Worm (Caenorhabditis elegans) whole organism, L1 larva: ENCODE data around the gene Y38C1AA.1.
A peak's percentile ranks its signal among the peaks of the same experiment; 100 is the strongest.

Experiments
- C16A3.4 ChIP-seq: fragments of 150-350 bp; optimal IDR thresholded peaks from 2 replicates; lab custom pipeline; 2014; ENCODE audit warnings: missing biosample characterization, missing genetic modification characterization
- C34B4.2 ChIP-seq: sonication (generic microtip); optimal IDR thresholded peaks from 2 replicates; lab custom pipeline; 2017; ENCODE audit warnings: mild to moderate bottlenecking, missing genetic modification characterization, missing compliant biosample characterization
- F16B12.6 ChIP-seq: fragments of 150-350 bp; optimal IDR thresholded peaks from 2 replicates; lab custom pipeline; 2014; ENCODE audit warnings: missing biosample characterization, missing genetic modification characterization
- aha-1 ChIP-seq: fragments of 150-350 bp; optimal IDR thresholded peaks from 2 replicates; lab custom pipeline; 2014; ENCODE audit warnings: missing biosample characterization, missing genetic modification characterization
- aly-2 ChIP-seq: fragments of 150-350 bp; optimal IDR thresholded peaks from 2 replicates; lab custom pipeline; 2014; ENCODE audit warnings: missing biosample characterization, missing genetic modification characterization
- blmp-1 ChIP-seq: fragments of 150-350 bp; optimal IDR thresholded peaks from 2 replicates; lab custom pipeline; 2014; ENCODE audit warnings: missing biosample characterization, missing genetic modification characterization
- ceh-63 ChIP-seq: fragments of 200-800 bp; sonication (Bioruptor generic); optimal IDR thresholded peaks from 2 replicates; lab custom pipeline; 2018; ENCODE audit warnings: mild to moderate bottlenecking, missing genetic modification characterization, missing compliant biosample characterization
- ceh-8 ChIP-seq: fragments of 200-800 bp; sonication (Bioruptor generic); optimal IDR thresholded peaks from 2 replicates; lab custom pipeline; 2018; ENCODE audit warnings: mild to moderate bottlenecking, missing genetic modification characterization, moderate library complexity, missing compliant biosample characterization
- ceh-88 ChIP-seq: fragments of 200-800 bp; sonication (Bioruptor generic); IDR thresholded peaks from 2 replicates; pipeline ENCODE4 v1.3.6; 2022; ENCODE audit warnings: missing genetic modification characterization, missing compliant biosample characterization
- ceh-90 ChIP-seq: sonication (generic microtip); optimal IDR thresholded peaks from 2 replicates; lab custom pipeline; 2016; ENCODE audit warnings: missing genetic modification characterization, missing compliant biosample characterization
- efl-1 ChIP-seq, 4 experiments: fragments of 150-350 bp; optimal IDR thresholded peaks in 3 of 4; peaks in 1 of 4; 1 replicate in 1 of 4; 2 replicates in 3 of 4; lab custom pipeline; 2014; ENCODE audit warnings: missing biosample characterization in 2 of 4, missing genetic modification characterization in 2 of 4, missing genetic modification reagents in 2 of 4
- egl-13 ChIP-seq: sonication (generic microtip); optimal IDR thresholded peaks from 2 replicates; lab custom pipeline; 2016; ENCODE audit warnings: missing genotype, missing genetic modification reagents, missing genetic modification characterization, missing compliant biosample characterization
- elt-2 ChIP-seq: sonication (generic microtip); optimal IDR thresholded peaks from 2 replicates; lab custom pipeline; 2016; ENCODE audit warnings: missing genetic modification characterization, mild to moderate bottlenecking, inconsistent platforms, missing compliant biosample characterization, missing genetic modification reagents
- fkh-10 ChIP-seq: sonication (generic microtip); optimal IDR thresholded peaks from 2 replicates; lab custom pipeline; 2017; ENCODE audit warnings: missing biosample characterization, missing genetic modification reagents, missing genetic modification characterization
- fkh-8 ChIP-seq: sonication (generic microtip); optimal IDR thresholded peaks from 2 replicates; lab custom pipeline; 2016; ENCODE audit warnings: mild to moderate bottlenecking, missing genetic modification characterization, missing compliant biosample characterization
- irx-1 ChIP-seq: sonication (generic microtip); optimal IDR thresholded peaks from 2 replicates; lab custom pipeline; 2016; ENCODE audit warnings: missing genetic modification characterization, missing compliant biosample characterization
- isw-1 ChIP-seq: fragments of 200-800 bp; sonication (Bioruptor generic); IDR thresholded peaks from 2 replicates; pipeline ENCODE4 v1.3.6; 2022; ENCODE audit warnings: missing genetic modification characterization, missing compliant biosample characterization
- jun-1 ChIP-seq: fragments of 150-350 bp; optimal IDR thresholded peaks from 2 replicates; lab custom pipeline; 2014; ENCODE audit warnings: missing biosample characterization, missing genetic modification reagents, missing genetic modification characterization
- lin-13 ChIP-seq: fragments of 150-350 bp; optimal IDR thresholded peaks from 2 replicates; lab custom pipeline; 2014; ENCODE audit warnings: missing biosample characterization, missing genetic modification reagents, missing genetic modification characterization
- lin-35 ChIP-seq, 2 experiments: fragments of 150-350 bp; optimal IDR thresholded peaks; 2 replicates each; lab custom pipeline; 2014; ENCODE audit warnings: missing biosample characterization in 2 of 2, missing genetic modification characterization in 2 of 2, missing genetic modification reagents in 2 of 2
- lin-39 ChIP-seq: fragments of 150-350 bp; optimal IDR thresholded peaks from 2 replicates; lab custom pipeline; 2014; ENCODE audit warnings: missing biosample characterization, missing genetic modification reagents, missing genetic modification characterization
- lsy-2 ChIP-seq, 2 experiments: fragments of 150-350 bp; optimal IDR thresholded peaks; 2 replicates each; lab custom pipeline; 2014; ENCODE audit warnings: missing biosample characterization in 2 of 2, missing genetic modification characterization in 2 of 2
- mab-9 ChIP-seq: fragments of 200-800 bp; sonication (Bioruptor generic); IDR thresholded peaks from 2 replicates; pipeline ENCODE4 v1.3.6; 2022; ENCODE audit warnings: missing genetic modification reagents, missing genetic modification characterization, missing compliant biosample characterization
- mef-2 ChIP-seq: fragments of 150-350 bp; optimal IDR thresholded peaks from 2 replicates; lab custom pipeline; 2014; ENCODE audit warnings: missing biosample characterization, missing genetic modification characterization
- nhr-11 ChIP-seq: fragments of 150-350 bp; optimal IDR thresholded peaks from 2 replicates; lab custom pipeline; 2014; ENCODE audit warnings: missing biosample characterization, missing genetic modification characterization
- nhr-20 ChIP-seq: sonication (generic microtip); optimal IDR thresholded peaks from 2 replicates; lab custom pipeline; 2016; ENCODE audit warnings: mild to moderate bottlenecking, missing genetic modification characterization, missing compliant biosample characterization
- nhr-28 ChIP-seq: fragments of 150-350 bp; optimal IDR thresholded peaks from 2 replicates; lab custom pipeline; 2014; ENCODE audit warnings: missing biosample characterization, missing genetic modification characterization
- nhr-47 ChIP-seq: sonication (generic microtip); optimal IDR thresholded peaks from 2 replicates; lab custom pipeline; 2016; ENCODE audit warnings: mild to moderate bottlenecking, missing genetic modification characterization, moderate library complexity, missing compliant biosample characterization
- nhr-71 ChIP-seq: sonication (generic microtip); optimal IDR thresholded peaks from 2 replicates; lab custom pipeline; 2016; ENCODE audit warnings: mild to moderate bottlenecking, missing genetic modification characterization, moderate library complexity, missing compliant biosample characterization
- nhr-84 ChIP-seq: sonication (generic microtip); optimal IDR thresholded peaks from 2 replicates; lab custom pipeline; 2017; ENCODE audit warnings: missing biosample characterization, missing genetic modification characterization
- nhr-85 ChIP-seq: sonication (generic microtip); peaks from one replicate; lab custom pipeline; 2016; ENCODE audit warnings: missing genetic modification characterization, inconsistent platforms, missing compliant biosample characterization
- nhr-90 ChIP-seq: sonication (generic microtip); optimal IDR thresholded peaks from 2 replicates; lab custom pipeline; 2016; ENCODE audit warnings: mild to moderate bottlenecking, missing genetic modification characterization, missing compliant biosample characterization; ENCODE audit not compliant: poor library complexity
- pag-3 ChIP-seq: sonication (generic microtip); optimal IDR thresholded peaks from 2 replicates; lab custom pipeline; 2017; ENCODE audit warnings: missing genetic modification characterization, mild to moderate bottlenecking, missing compliant biosample characterization, antibody characterized with exemption, borderline replicate concordance; ENCODE audit not compliant: insufficient read depth
- pqm-1 ChIP-seq: sonication (generic microtip); optimal IDR thresholded peaks from 3 replicates; lab custom pipeline; 2017; ENCODE audit warnings: missing biosample characterization, missing genetic modification characterization
- rnt-1 ChIP-seq: sonication (generic microtip); optimal IDR thresholded peaks from 2 replicates; lab custom pipeline; 2016; ENCODE audit warnings: mild to moderate bottlenecking, missing genetic modification characterization, moderate library complexity, missing compliant biosample characterization
- snpc-4 ChIP-seq: fragments of 150-350 bp; optimal IDR thresholded peaks from 2 replicates; lab custom pipeline; 2014; ENCODE audit warnings: missing biosample characterization, missing genetic modification characterization
- sptf-1 ChIP-seq: fragments of 150-350 bp; optimal IDR thresholded peaks from 2 replicates; lab custom pipeline; 2014; ENCODE audit warnings: missing biosample characterization, missing genetic modification characterization
- sup-37 ChIP-seq: fragments of 200-800 bp; sonication (Bioruptor generic); optimal IDR thresholded peaks from 2 replicates; lab custom pipeline; 2018; ENCODE audit warnings: mild to moderate bottlenecking, missing genetic modification characterization, missing compliant biosample characterization
- swsn-7 ChIP-seq: sonication (generic microtip); optimal IDR thresholded peaks from 2 replicates; lab custom pipeline; 2016; ENCODE audit warnings: missing genetic modification characterization, missing compliant biosample characterization
- tbx-2 ChIP-seq: sonication (generic microtip); optimal IDR thresholded peaks from 2 replicates; lab custom pipeline; 2016; ENCODE audit warnings: missing genetic modification characterization, missing compliant biosample characterization
- unc-130 ChIP-seq: fragments of 150-350 bp; optimal IDR thresholded peaks from 2 replicates; lab custom pipeline; 2017; ENCODE audit warnings: missing biosample characterization, missing genetic modification characterization, inconsistent platforms
- unc-62 ChIP-seq: fragments of 150-350 bp; optimal IDR thresholded peaks from 2 replicates; lab custom pipeline; 2014; ENCODE audit warnings: missing biosample characterization, missing genetic modification reagents, missing genetic modification characterization
- unc-98 ChIP-seq: fragments of 200-800 bp; sonication (Bioruptor generic); IDR thresholded peaks from 2 replicates; pipeline ENCODE4 v1.3.6; 2022; ENCODE audit warnings: missing genetic modification characterization, missing compliant biosample characterization
- vab-15 ChIP-seq: sonication (generic microtip); optimal IDR thresholded peaks from 2 replicates; lab custom pipeline; 2017; ENCODE audit warnings: missing genotype, mild to moderate bottlenecking, missing genetic modification characterization, missing compliant biosample characterization
- zip-4 ChIP-seq: fragments of 200-800 bp; sonication (Bioruptor generic); optimal IDR thresholded peaks from 2 replicates; lab custom pipeline; 2018; ENCODE audit warnings: mild to moderate bottlenecking, missing genetic modification characterization, moderate library complexity, missing compliant biosample characterization
- ztf-11 ChIP-seq, 2 experiments: sonication (generic microtip); optimal IDR thresholded peaks; 2 replicates each; lab custom pipeline; 2016 to 2017; ENCODE audit warnings: missing genetic modification characterization in 2 of 2, missing biosample characterization in 1 of 2, missing compliant biosample characterization in 1 of 2
- ztf-4 ChIP-seq: fragments of 150-350 bp; optimal IDR thresholded peaks from 2 replicates; lab custom pipeline; 2014; ENCODE audit warnings: missing biosample characterization, missing genetic modification characterization

The Y38C1AA.1 gene

DNA sequence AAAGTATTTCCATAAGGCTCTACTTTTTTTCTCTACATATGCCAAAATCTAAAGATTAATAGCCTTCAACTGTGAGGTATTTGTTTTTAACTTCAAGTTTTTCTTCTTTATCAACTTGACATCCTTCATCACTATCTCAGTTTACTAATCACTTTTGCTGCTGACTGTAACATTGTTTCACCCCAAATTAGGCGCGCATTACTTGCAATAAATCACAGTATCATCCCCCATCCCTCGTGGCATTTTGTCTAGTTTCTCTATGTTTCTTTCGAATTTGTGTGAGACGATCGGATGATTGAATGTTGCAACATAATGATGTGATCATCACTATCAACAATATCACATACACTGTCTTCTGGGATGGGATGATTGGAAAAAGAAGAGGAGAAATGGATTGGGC is 39.5 kb downstream of the Y38C1AA.1 start (continued):
- TF ChIP-seq unc-98, result no peak
- TF ChIP-seq aly-2 (tag; lab: Kevin White, UChicago), result no peak
- TF ChIP-seq ceh-88 (GFP tag; lab: Robert Waterston, UW), result no peak
- TF ChIP-seq C34B4.2 (tag; lab: Kevin White, UChicago), result no peak
- peak; percentile 89 for TF ChIP-seq blmp-1 (tag; lab: Kevin White, UChicago)
- peak; percentile 1 for TF ChIP-seq rnt-1 (tag; lab: Kevin White, UChicago)
- TF ChIP-seq lin-35 (GFP tag; optimal IDR thresholded peaks at IDR 0.05; lab: Kevin White, UChicago), result peak in 1 of 2 experiments; percentile 76
- TF ChIP-seq C16A3.4 (tag; lab: Kevin White, UChicago), result peak; percentile 32

DNA sequence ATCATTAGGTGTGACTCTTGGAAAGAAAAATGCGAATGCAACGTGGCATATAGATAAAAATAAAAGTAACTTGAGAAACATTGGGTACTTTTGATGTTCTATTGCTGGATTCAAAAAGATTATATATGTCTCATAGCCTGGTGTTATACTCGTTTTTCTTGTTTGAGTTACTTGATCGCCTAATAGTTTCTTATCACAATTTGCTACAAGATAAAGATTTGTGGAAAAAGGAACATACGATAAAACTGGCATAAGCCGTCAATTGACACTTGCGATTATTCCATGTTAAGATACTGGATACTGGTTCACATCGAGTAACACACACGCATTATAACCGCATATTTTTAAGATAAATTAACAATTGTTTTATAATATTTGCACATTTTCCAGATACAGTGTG is 44.5 kb downstream of the Y38C1AA.1 start, which contains the start of gene grl-19:
Gene grl-19, minus strand, starts transcription at position 101 of the 400 bp plus-strand sequence.
- TF ChIP-seq aly-2 (tag; lab: Kevin White, UChicago) (no peak), ceh-8 (no peak), sup-37 (GFP tag; lab: Kevin White, UChicago) (no peak), vab-15 (tag; lab: Kevin White, UChicago) (no peak), ceh-90 (tag; lab: Kevin White, UChicago) (no peak), mab-9 (GFP tag; lab: Robert Waterston, UW) (no peak), nhr-71 (tag; lab: Kevin White, UChicago) (no peak), nhr-28 (tag; lab: Kevin White, UChicago) (no peak), nhr-11 (tag; lab: Kevin White, UChicago) (no peak), unc-98 (no peak), unc-130 (tag; lab: Kevin White, UChicago) (no peak)

DNA sequence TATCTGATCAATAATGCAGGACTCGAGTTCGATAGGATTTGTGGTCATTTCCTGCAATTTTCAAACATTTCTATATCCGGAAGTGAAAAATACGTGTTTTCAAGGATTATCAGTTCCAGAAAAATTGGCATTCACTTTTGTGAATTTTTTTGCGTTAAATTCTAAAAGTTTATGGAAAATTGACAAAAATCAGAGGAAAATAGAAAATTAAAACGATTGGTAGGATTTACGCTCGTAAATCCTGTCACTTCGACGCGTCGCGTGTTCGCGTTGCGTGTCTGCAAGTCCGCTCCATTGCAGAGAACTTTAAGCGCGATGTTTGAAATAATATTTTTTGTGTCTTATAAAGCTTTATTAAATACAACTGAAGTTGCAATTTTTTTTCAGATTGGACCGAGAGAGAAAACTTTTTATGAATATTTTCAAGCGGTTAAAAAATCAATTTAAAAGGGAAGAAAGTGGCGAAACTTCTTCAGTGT is 47.4 kb downstream of the Y38C1AA.1 start, which contains the start of gene rcat-1:
Gene rcat-1, minus strand, starts transcription at position 51 of the 479 bp plus-strand sequence.
- no peak for TF ChIP-seq ceh-63 (GFP tag; lab: Kevin White, UChicago)
- no peak for TF ChIP-seq mef-2 (tag; lab: Kevin White, UChicago)
- TF ChIP-seq snpc-4 (tag; lab: Kevin White, UChicago), result peak; percentile 29
- peak; percentile 55 for TF ChIP-seq nhr-90
- TF ChIP-seq fkh-8 (tag; lab: Kevin White, UChicago), result peak; percentile 76
- no peak for TF ChIP-seq ztf-4
- peak; percentile 63 for TF ChIP-seq nhr-20
- TF ChIP-seq lsy-2 (tag; optimal IDR thresholded peaks at IDR 0.05; lab: Kevin White, UChicago), result peak; percentile 85 to 96
- TF ChIP-seq mab-9 (GFP tag; lab: Robert Waterston, UW), result no peak
- peak; percentile 84 for TF ChIP-seq rnt-1 (tag; lab: Kevin White, UChicago)
- TF ChIP-seq lin-35 (GFP tag; optimal IDR thresholded peaks at IDR 0.05; lab: Kevin White, UChicago), result peak; percentile 97 to 99
- peak; percentile 32 for TF ChIP-seq fkh-10 (GFP tag; lab: Kevin White, UChicago)
- peak; percentile 84 for TF ChIP-seq nhr-47 (tag; lab: Kevin White, UChicago)
- no peak for TF ChIP-seq sptf-1 (tag; lab: Kevin White, UChicago)
- TF ChIP-seq C16A3.4 (tag; lab: Kevin White, UChicago), result peak; percentile 97
- peak; percentile 92 to 97 for TF ChIP-seq efl-1 (optimal IDR thresholded peaks at IDR 0.05; lab: Kevin White, UChicago)
- TF ChIP-seq efl-1 (GFP tag; optimal IDR thresholded peaks at IDR 0.05 in 1 of 2; lab: Kevin White, UChicago), result peak; percentile 96 to 99
- no peak for TF ChIP-seq unc-62
- TF ChIP-seq aly-2 (tag; lab: Kevin White, UChicago), result peak; percentile 10
- TF ChIP-seq nhr-28 (tag; lab: Kevin White, UChicago), result no peak
- TF ChIP-seq aha-1 (tag; lab: Kevin White, UChicago), result no peak
- no peak for TF ChIP-seq egl-13
- TF ChIP-seq lin-39 (tag; lab: Kevin White, UChicago), result peak; percentile 14
- TF ChIP-seq pag-3 (tag; lab: Kevin White, UChicago), result no peak
- no peak for TF ChIP-seq zip-4 (GFP tag; lab: Kevin White, UChicago)
- TF ChIP-seq tbx-2 (tag; lab: Kevin White, UChicago), result peak; percentile 80
- TF ChIP-seq isw-1 (GFP tag; lab: Robert Waterston, UW), result peak; percentile 80
- peak; percentile 47 for TF ChIP-seq irx-1 (tag; lab: Kevin White, UChicago)
- peak; percentile 91 for TF ChIP-seq lin-13 (GFP tag; lab: Kevin White, UChicago)
- no peak for TF ChIP-seq pqm-1 (tag; lab: Kevin White, UChicago)
- TF ChIP-seq nhr-84, result no peak
- no peak for TF ChIP-seq ztf-11 (tag; optimal IDR thresholded peaks at IDR 0.05; lab: Kevin White, UChicago)
- TF ChIP-seq unc-130 (tag; lab: Kevin White, UChicago), result peak; percentile 98
- no peak for TF ChIP-seq sup-37 (GFP tag; lab: Kevin White, UChicago)
- peak; percentile 73 for TF ChIP-seq F16B12.6 (tag; lab: Kevin White, UChicago)
- peak; percentile 62 for TF ChIP-seq swsn-7 (tag; lab: Kevin White, UChicago)
- TF ChIP-seq elt-2, result no peak
- peak; percentile 71 for TF ChIP-seq jun-1 (tag; lab: Kevin White, UChicago)
- TF ChIP-seq nhr-85 (tag; lab: Kevin White, UChicago), result peak; percentile 87
